Fruit fly (Drosophila melanogaster) whole organism, adult: ENCODE measurements around the gene lark.

Experiments
- CG12768 ChIP-seq: fragments of 200-800 bp; sonication (Bioruptor generic); optimal IDR thresholded peaks from 2 replicates; lab custom pipeline; 2017; ENCODE audit warnings: missing biosample characterization, missing genetic modification characterization, mild to moderate bottlenecking, moderate library complexity, missing genetic modification reagents
- CG14711 ChIP-seq: fragments of 200-800 bp; sonication (Bioruptor generic); optimal IDR thresholded peaks from 2 replicates; lab custom pipeline; 2018; ENCODE audit warnings: missing biosample characterization, mild to moderate bottlenecking, missing genetic modification characterization, moderate library complexity
- CG33017 ChIP-seq: fragments of 200-800 bp; sonication (Bioruptor generic); optimal IDR thresholded peaks from 2 replicates; lab custom pipeline; 2018; ENCODE audit warnings: missing biosample characterization, mild to moderate bottlenecking, missing genetic modification characterization, moderate library complexity
- CG5204 ChIP-seq: fragments of 200-800 bp; sonication (Bioruptor generic); optimal IDR thresholded peaks from 2 replicates; lab custom pipeline; 2016; ENCODE audit warnings: missing biosample characterization, missing genetic modification characterization
- CG7045 ChIP-seq: fragments of 200-800 bp; sonication (Bioruptor generic); optimal IDR thresholded peaks from 2 replicates; lab custom pipeline; 2017; ENCODE audit warnings: missing biosample characterization, mild to moderate bottlenecking, missing genetic modification characterization
- Clk ChIP-seq: fragments of 200-800 bp; sonication (Bioruptor generic); optimal IDR thresholded peaks from 2 replicates; lab custom pipeline; 2017; ENCODE audit warnings: missing biosample characterization, missing genetic modification characterization
- Crg-1 ChIP-seq: fragments of 200-800 bp; sonication (Bioruptor generic); optimal IDR thresholded peaks from 2 replicates; lab custom pipeline; 2016; ENCODE audit warnings: missing biosample characterization, missing genetic modification characterization
- Hr96 ChIP-seq: fragments of 200-800 bp; sonication (Bioruptor generic); optimal IDR thresholded peaks from 2 replicates; lab custom pipeline; 2016; ENCODE audit warnings: missing biosample characterization, missing genetic modification characterization
- Mnt ChIP-seq: fragments of 200-800 bp; sonication (Bioruptor generic); optimal IDR thresholded peaks from 2 replicates; lab custom pipeline; 2016; ENCODE audit warnings: missing biosample characterization, mild to moderate bottlenecking, missing genetic modification characterization
- kay ChIP-seq: fragments of 200-800 bp; sonication (Bioruptor generic); peaks from one replicate; lab custom pipeline; 2016; ENCODE audit warnings: missing biosample characterization, missing genetic modification characterization, borderline replicate concordance
- ovo ChIP-seq: fragments of 200-800 bp; sonication (Bioruptor generic); optimal IDR thresholded peaks from 2 replicates; lab custom pipeline; 2016; ENCODE audit warnings: missing biosample characterization, missing genetic modification characterization
- pad ChIP-seq: fragments of 200-800 bp; sonication (Bioruptor generic); optimal IDR thresholded peaks from 3 replicates; lab custom pipeline; 2017; ENCODE audit warnings: missing biosample characterization, missing genetic modification characterization, mild to moderate bottlenecking, moderate library complexity, missing genetic modification reagents

DNA sequence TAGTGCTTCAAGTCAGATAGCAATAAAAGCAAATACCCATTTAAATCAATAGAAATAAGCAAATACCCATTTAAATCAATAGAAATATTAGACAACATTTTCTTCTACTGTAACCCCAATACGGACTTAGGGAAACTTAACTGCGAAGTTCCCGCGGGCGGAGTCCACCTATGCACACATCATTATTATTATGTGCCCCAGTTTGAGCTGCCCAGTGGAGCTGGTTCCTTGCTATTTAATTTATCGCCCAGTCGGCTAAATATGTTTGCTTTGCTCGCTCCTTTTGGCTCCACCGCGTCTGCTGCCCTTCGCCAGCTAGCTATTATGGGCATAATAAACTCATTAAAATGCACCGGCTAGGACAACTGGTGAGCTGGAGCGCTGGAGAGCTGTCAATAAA lies 38.4 kb upstream of the lark start:
- no peak for TF ChIP-seq CG14711
- no peak for TF ChIP-seq CG12768
- no peak for TF ChIP-seq Clk (GFP tag; lab: Kevin White, UChicago)
- TF ChIP-seq ovo (GFP tag; lab: Kevin White, UChicago) = no peak
- no peak for TF ChIP-seq kay (GFP tag; lab: Kevin White, UChicago)
- TF ChIP-seq CG33017 (tag; lab: Kevin White, UChicago) = no peak
- TF ChIP-seq Crg-1 = no peak
- TF ChIP-seq CG5204 (GFP tag; lab: Kevin White, UChicago) = no peak
- no peak for TF ChIP-seq pad (GFP tag; lab: Kevin White, UChicago)
- no peak for TF ChIP-seq Mnt (GFP tag; lab: Kevin White, UChicago)
- TF ChIP-seq Hr96 (GFP tag; lab: Kevin White, UChicago) = no peak
- no peak for TF ChIP-seq CG7045 (GFP tag; lab: Kevin White, UChicago)
